Worm (Caenorhabditis elegans): ENCODE data around the gene F49C5.11.

ce11 chrII:12518008-12518407 is 37.7 kb upstream of the F49C5.11 start:
- TF ChIP-seq unc-39 (tag; optimal IDR thresholded peaks at IDR 0.05) (no peak), sptf-1 (tag; optimal IDR thresholded peaks at IDR 0.05) (no peak), elt-3 (tag; optimal IDR thresholded peaks at IDR 0.05) (no peak), blmp-1 (tag; optimal IDR thresholded peaks at IDR 0.05) (no peak), hlh-1 (tag; optimal IDR thresholded peaks at IDR 0.05) (no peak), ces-1 (GFP tag; optimal IDR thresholded peaks at IDR 0.05) (no peak), pha-4 (tag; optimal IDR thresholded peaks at IDR 0.05) (no peak), nhr-237 (tag; optimal IDR thresholded peaks at IDR 0.05) (no peak), M03D4.4 (tag; optimal IDR thresholded peaks at IDR 0.05) (no peak), elt-1 (tag; optimal IDR thresholded peaks at IDR 0.05; ENCODE audit: borderline replicate concordance, insufficient read depth) (no peak)
